Fruit fly (Drosophila melanogaster) whole organism: ENCODE measurements around the gene nmo.

Experiments
- CG8478 ChIP-seq: fragments of >200 bp; optimal IDR thresholded peaks from 2 replicates; lab custom pipeline; 2018; ENCODE audit warnings: inconsistent platforms
- Dll ChIP-seq: fragments of >200 bp; optimal IDR thresholded peaks from 2 replicates; lab custom pipeline; 2017
- pan ChIP-seq: fragments of >200 bp; optimal IDR thresholded peaks from 2 replicates; lab custom pipeline; 2017
- psq ChIP-seq: fragments of >200 bp; optimal IDR thresholded peaks from 2 replicates; lab custom pipeline; 2017
- usp ChIP-seq: fragments of >200 bp; optimal IDR thresholded peaks from 2 replicates; lab custom pipeline; 2017; ENCODE audit warnings: missing biosample characterization, missing genetic modification characterization, mixed read lengths

- TF ChIP-seq Dll (lab: Kevin White, UChicago) (no peak), psq (lab: Kevin White, UChicago) (no peak), CG8478 (lab: Kevin White, UChicago) (no peak), pan (lab: Kevin White, UChicago) (no peak), usp (GFP tag; lab: Kevin White, UChicago) (no peak)
Measured at dm6 chr3L:7954967-7955366, 23.9 kb upstream of the nmo start.
